Worm (Caenorhabditis elegans): ENCODE data around the gene F46H5.3.

The F46H5.3 gene

DNA sequence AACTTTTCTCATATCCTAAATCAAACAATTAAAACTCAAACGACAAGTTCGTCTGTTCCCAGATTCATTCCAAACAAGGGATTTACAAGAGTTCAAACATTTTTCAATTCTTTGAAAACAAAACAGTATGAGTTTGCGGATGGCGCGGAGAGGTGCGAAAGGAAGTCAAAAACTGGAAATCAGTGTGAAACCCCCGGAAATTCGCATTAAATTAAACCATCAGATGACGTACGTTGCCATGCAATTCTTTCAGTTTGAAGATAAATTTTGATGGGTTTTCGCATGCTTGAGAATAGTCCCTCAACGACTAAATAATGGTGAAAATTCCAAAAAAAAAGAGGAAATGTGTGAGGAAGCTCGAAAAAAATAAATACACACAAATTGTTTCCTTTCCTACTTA lies 9.1 kb downstream of the F46H5.3 start:
- TF ChIP-seq ZK546.5 (tag; optimal IDR thresholded peaks at IDR 0.05): no peak
- no peak for TF ChIP-seq alr-1 (tag; optimal IDR thresholded peaks at IDR 0.05)
- TF ChIP-seq mab-5 (tag; optimal IDR thresholded peaks at IDR 0.05): no peak
- TF ChIP-seq nhr-10 (tag; optimal IDR thresholded peaks at IDR 0.05): no peak
- no peak for TF ChIP-seq ama-1 (optimal IDR thresholded peaks at IDR 0.05)
- no peak for TF ChIP-seq mdl-1 (tag; optimal IDR thresholded peaks at IDR 0.05)
- TF ChIP-seq elt-1 (tag; optimal IDR thresholded peaks at IDR 0.05): no peak
- no peak for TF ChIP-seq crh-2 (tag; optimal IDR thresholded peaks at IDR 0.05)
- TF ChIP-seq ztf-4 (tag; optimal IDR thresholded peaks at IDR 0.05): no peak
- no peak for TF ChIP-seq snpc-4 (tag; optimal IDR thresholded peaks at IDR 0.05)
- no peak for TF ChIP-seq nhr-25 (tag; optimal IDR thresholded peaks at IDR 0.05)
- no peak for TF ChIP-seq C34F6.9 (tag; optimal IDR thresholded peaks at IDR 0.05)
- TF ChIP-seq sma-9 (GFP tag; optimal IDR thresholded peaks at IDR 0.05): no peak
- no peak for TF ChIP-seq sma-9 (tag; optimal IDR thresholded peaks at IDR 0.05)
- TF ChIP-seq unc-55 (GFP tag; optimal IDR thresholded peaks at IDR 0.05): no peak
- TF ChIP-seq lin-13 (GFP tag; optimal IDR thresholded peaks at IDR 0.05): no peak

DNA sequence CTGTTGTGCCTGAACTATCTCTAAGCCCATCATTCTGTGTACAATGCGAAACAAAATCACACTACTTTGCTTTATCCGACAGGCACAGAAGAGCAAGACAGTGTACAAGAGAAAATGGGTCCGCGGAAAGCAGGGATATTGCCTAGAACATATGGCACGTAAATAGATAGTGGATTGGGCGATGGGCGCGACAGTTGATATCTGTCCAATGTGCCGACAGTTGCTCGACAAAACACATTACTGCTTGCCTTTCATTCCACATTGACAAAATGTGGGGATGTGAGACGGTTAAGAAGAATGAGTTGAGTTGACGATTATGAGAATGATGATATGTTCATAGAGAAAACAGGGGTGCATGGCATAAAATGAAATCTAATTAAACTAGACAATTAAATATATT lies 13.4 kb downstream of the F46H5.3 start:
- TF ChIP-seq lin-39 (tag; optimal IDR thresholded peaks at IDR 0.05) (no peak), sma-9 (GFP tag; optimal IDR thresholded peaks at IDR 0.05) (no peak), sma-9 (tag; optimal IDR thresholded peaks at IDR 0.05) (no peak), nhr-129 (tag; optimal IDR thresholded peaks at IDR 0.05) (peak; percentile 29), zag-1 (tag; optimal IDR thresholded peaks at IDR 0.05) (no peak)

DNA sequence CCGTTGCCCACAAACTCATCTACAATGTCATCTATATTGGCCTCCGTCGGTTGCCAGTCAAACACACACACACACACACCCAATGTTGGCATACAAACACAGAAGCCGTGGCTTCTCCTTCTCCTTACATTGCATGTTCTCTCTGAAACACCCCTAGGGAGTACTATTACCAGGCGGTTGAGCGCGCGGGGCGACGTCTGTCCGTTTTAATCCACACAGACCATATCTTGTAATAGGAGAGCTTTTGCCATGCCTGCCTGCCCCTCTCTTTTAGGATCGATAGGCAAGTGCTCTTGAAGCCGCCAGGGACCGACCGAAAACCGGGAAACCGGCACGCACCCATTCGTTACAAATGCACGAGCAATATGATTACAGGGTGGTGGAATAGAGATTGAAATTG lies 14.0 kb downstream of the F46H5.3 start:
- no peak for TF ChIP-seq sma-9 (GFP tag; optimal IDR thresholded peaks at IDR 0.05)
- no peak for TF ChIP-seq sma-9 (tag; optimal IDR thresholded peaks at IDR 0.05)
- TF ChIP-seq sem-4 (tag; optimal IDR thresholded peaks at IDR 0.05): no peak

DNA sequence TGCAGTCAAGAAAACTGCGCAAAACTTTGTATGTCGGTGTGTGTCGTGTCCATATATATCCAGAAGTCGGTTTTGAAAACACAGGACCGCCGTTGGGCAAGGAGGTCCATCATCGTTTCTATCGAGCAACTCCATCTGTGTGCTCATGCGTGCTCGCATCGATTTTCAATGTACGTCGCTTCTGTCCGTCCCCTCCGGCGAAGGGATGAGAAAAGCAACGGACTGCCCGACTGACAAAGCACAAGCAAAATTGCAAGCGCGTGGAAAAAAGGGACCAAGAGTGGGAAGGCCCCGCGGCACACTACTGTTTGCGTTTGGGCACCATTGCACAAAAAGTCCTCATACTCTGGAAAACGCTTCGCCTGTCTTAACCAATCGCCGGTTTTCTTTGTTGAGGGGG lies 16.1 kb downstream of the F46H5.3 start:
- no peak for TF ChIP-seq aly-2 (tag; optimal IDR thresholded peaks at IDR 0.05)
- TF ChIP-seq nhr-6 (tag; optimal IDR thresholded peaks at IDR 0.05): no peak
- TF ChIP-seq nhr-11 (tag; optimal IDR thresholded peaks at IDR 0.05): no peak
- TF ChIP-seq unc-55 (GFP tag; optimal IDR thresholded peaks at IDR 0.05): peak; percentile 30
- TF ChIP-seq lin-11 (tag; optimal IDR thresholded peaks at IDR 0.05): no peak

DNA sequence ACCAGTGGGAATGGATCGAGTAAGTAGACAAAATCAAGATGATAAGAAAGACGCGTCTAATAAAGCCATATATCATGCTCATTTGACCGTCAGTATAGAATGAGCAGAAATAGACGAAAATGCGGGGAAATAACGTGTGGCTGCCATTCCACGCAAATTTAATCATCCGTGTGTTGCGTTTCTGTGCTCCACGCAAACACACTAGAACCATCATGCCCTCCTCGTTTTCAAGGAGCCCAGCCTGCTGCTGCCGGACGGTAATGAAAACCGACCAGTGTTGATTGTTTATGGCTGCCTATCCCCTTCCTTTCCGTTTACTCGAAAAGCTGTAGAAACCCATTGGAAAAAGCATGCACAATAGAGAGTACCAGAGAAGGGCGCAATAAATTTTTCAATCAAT lies 18.3 kb downstream of the F46H5.3 start:
- no peak for TF ChIP-seq lsy-2 (tag; optimal IDR thresholded peaks at IDR 0.05)
- no peak for TF ChIP-seq blmp-1 (tag; optimal IDR thresholded peaks at IDR 0.05; ENCODE audit: insufficient read depth)
- no peak for TF ChIP-seq lin-39 (tag; optimal IDR thresholded peaks at IDR 0.05)
- no peak for TF ChIP-seq fos-1 (tag; optimal IDR thresholded peaks at IDR 0.05)
- no peak for TF ChIP-seq mbf-1 (tag; optimal IDR thresholded peaks at IDR 0.05)
- no peak for TF ChIP-seq alr-1 (tag; optimal IDR thresholded peaks at IDR 0.05)
- TF ChIP-seq snpc-4 (tag; optimal IDR thresholded peaks at IDR 0.05): no peak

DNA sequence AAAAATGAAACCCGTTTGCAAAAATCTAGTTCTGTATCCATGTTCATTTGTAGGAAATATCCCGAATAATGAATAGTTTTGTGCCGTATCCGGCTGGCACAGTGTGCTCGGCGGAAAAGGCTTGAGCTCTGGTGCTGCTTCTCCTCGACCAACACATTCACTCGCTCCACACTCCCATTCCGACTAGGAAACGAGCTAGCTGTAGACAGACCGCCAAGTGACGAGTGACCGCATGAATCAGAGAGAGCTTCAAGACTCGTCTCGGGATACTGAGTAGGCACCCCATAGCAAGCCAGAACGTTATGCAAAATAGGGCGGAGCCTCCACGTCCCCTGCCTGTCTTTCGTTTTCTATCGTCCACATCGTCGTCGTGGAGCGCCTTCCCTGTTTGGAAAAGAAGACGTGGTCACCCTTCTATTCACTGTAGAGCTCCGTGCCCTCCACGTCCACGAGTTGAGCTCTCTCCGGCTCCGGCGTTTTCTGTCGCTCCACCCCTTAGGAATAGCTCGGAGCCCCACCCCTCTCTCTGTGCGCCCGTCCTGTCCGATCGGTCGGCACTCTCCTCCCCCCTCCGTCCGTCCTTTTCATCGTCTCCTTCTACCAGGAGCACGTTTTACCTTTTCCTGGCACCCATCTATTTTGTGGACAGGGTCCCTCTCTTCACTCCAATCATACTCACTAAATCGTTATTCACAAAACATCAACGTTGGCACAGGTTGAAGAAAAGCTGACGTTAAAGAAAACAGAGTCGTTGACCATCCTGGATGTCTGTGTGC lies 20.6 kb downstream of the F46H5.3 start, which contains the start of gene syd-9:
syd-9 (plus strand) TSS at position 394 of the 776 bp plus-strand sequence.
- TF ChIP-seq ztf-1 (GFP tag; conservative IDR thresholded peaks at IDR 0.05) (no peak), elt-3 (tag; optimal IDR thresholded peaks at IDR 0.05) (no peak), sma-9 (GFP tag; optimal IDR thresholded peaks at IDR 0.05) (peak; percentile 19), sma-9 (tag; optimal IDR thresholded peaks at IDR 0.05) (no peak), lin-39 (tag; optimal IDR thresholded peaks at IDR 0.05) (no peak), nhr-12 (tag; optimal IDR thresholded peaks at IDR 0.05) (no peak), nhr-11 (tag; optimal IDR thresholded peaks at IDR 0.05) (no peak), mbf-1 (tag; optimal IDR thresholded peaks at IDR 0.05) (no peak), ztf-4 (tag; optimal IDR thresholded peaks at IDR 0.05) (no peak), alr-1 (tag; optimal IDR thresholded peaks at IDR 0.05) (no peak), dmd-4 (tag; optimal IDR thresholded peaks at IDR 0.05) (no peak), nhr-129 (tag; optimal IDR thresholded peaks at IDR 0.05) (peak; percentile 44), F13H6.1 (tag; optimal IDR thresholded peaks at IDR 0.05) (no peak), mdl-1 (tag; optimal IDR thresholded peaks at IDR 0.05) (no peak)

Data from whole organism, L2 larva.